Worm (Caenorhabditis elegans): ENCODE results near the gene F16B4.6.

Gene F16B4.6

DNA sequence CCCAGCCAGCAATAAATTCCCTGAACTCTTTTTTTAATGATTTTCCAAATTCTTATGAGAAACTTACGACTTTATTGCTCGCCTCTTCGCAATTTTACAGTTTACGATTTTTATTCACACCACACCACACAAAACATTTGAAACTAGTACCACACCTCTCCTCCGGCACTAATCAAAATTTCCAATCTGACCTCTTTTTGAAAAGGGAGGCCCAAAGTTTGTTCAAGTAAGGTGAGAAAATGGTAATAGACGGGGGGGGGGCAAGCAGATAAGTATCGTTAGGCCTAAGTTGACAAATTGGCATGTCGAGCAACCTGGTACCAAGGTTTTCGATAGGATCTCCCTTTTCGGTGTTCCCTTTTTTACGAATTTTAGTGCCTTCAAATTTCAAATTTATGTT is 7.2 kb upstream of the F16B4.6 start:
- no peak for TF ChIP-seq hlh-13 (GFP tag; optimal IDR thresholded peaks at IDR 0.05)
- no peak for TF ChIP-seq fkh-6 (tag; optimal IDR thresholded peaks at IDR 0.05)
- TF ChIP-seq tbx-7 (tag; optimal IDR thresholded peaks at IDR 0.05), result no peak
- TF ChIP-seq pros-1 (tag; optimal IDR thresholded peaks at IDR 0.05), result no peak
- TF ChIP-seq hlh-15 (tag; optimal IDR thresholded peaks at IDR 0.05), result no peak
- TF ChIP-seq Y22D7AL.16 (tag; optimal IDR thresholded peaks at IDR 0.05), result no peak
- no peak for TF ChIP-seq ref-2 (tag; optimal IDR thresholded peaks at IDR 0.05)
- TF ChIP-seq elt-4 (tag; optimal IDR thresholded peaks at IDR 0.05), result no peak
- no peak for TF ChIP-seq ttx-3 (tag; optimal IDR thresholded peaks at IDR 0.05)

DNA sequence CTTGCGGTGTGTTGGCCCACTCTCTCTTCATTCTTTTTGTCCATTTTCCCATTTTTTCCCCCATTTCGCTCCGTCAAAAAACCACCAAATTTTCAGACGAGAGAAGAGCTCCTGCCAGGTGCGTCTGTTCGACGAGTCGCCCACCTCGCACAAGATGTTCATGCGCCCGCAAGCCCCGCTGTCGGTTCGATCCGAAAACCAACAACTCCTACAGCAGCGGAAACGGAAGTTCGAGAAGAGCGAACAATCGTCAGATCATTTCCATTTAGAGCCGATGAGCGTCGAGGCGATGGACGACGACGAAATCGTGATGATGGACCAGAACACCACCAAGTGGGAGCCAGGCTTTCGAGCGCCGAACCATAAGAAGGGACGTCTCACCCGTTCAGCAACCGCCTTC is 3.8 kb upstream of the F16B4.6 start:
- no peak for TF ChIP-seq ceh-22 (tag; optimal IDR thresholded peaks at IDR 0.05)
- no peak for TF ChIP-seq ama-1 (optimal IDR thresholded peaks at IDR 0.05)
- TF ChIP-seq K02D7.2 (tag; optimal IDR thresholded peaks at IDR 0.05), result no peak
- no peak for TF ChIP-seq ceh-2 (tag; optimal IDR thresholded peaks at IDR 0.05)
- TF ChIP-seq pag-3 (tag; optimal IDR thresholded peaks at IDR 0.05; ENCODE audit: borderline replicate concordance), result no peak
- TF ChIP-seq fkh-10 (GFP tag; optimal IDR thresholded peaks at IDR 0.05), result no peak
- TF ChIP-seq fkh-6 (tag; optimal IDR thresholded peaks at IDR 0.05), result no peak
- TF ChIP-seq mec-3 (tag; optimal IDR thresholded peaks at IDR 0.05; ENCODE audit: borderline replicate concordance), result no peak
- no peak for TF ChIP-seq unc-42 (tag; optimal IDR thresholded peaks at IDR 0.05)
- no peak for TF ChIP-seq sox-4 (tag; optimal IDR thresholded peaks at IDR 0.05)
- no peak for TF ChIP-seq ceh-18 (tag; optimal IDR thresholded peaks at IDR 0.05)
- no peak for TF ChIP-seq elt-4 (tag; optimal IDR thresholded peaks at IDR 0.05)
- TF ChIP-seq C08G9.2 (tag; optimal IDR thresholded peaks at IDR 0.05), result no peak
- TF ChIP-seq sdc-2 (tag; optimal IDR thresholded peaks at IDR 0.05), result no peak

DNA sequence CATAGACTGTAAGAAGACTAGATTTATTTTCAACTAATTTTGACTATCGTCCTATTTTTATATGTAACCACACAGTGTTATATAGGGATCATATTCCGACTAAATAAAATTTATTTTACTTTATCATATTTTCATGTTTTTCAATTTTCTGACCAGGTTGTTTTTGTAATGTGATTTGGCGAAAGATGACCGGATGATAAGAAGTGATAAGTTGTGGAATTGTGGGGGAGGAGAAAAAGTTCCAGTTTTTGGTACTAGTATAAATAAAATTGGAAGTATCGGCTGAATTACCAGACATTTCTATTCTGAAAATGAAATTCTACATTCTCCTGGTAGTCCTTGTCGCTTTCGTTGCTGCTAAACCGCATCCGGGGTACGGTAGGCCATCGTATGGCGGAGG is 1.6 kb upstream of the F16B4.6 start, which contains the start of gene F16B4.7:
F16B4.7 (plus strand) TSS at position 301 of the 400 bp plus-strand sequence.
- TF ChIP-seq nfya-1 (tag; optimal IDR thresholded peaks at IDR 0.05), result no peak
- TF ChIP-seq npax-4 (tag; optimal IDR thresholded peaks at IDR 0.05), result no peak
- TF ChIP-seq mec-3 (tag; optimal IDR thresholded peaks at IDR 0.05; ENCODE audit: borderline replicate concordance), result no peak
- TF ChIP-seq tbx-2 (tag; optimal IDR thresholded peaks at IDR 0.05), result no peak
- no peak for TF ChIP-seq madf-2 (tag; optimal IDR thresholded peaks at IDR 0.05)
- no peak for TF ChIP-seq che-1 (tag; optimal IDR thresholded peaks at IDR 0.05)
- no peak for TF ChIP-seq ztf-16 (tag; optimal IDR thresholded peaks at IDR 0.05)
- TF ChIP-seq eyg-1 (tag; optimal IDR thresholded peaks at IDR 0.05), result no peak
- no peak for TF ChIP-seq hlh-30 (tag; optimal IDR thresholded peaks at IDR 0.05; ENCODE audit: insufficient read depth)
- TF ChIP-seq K09A11.1 (tag; optimal IDR thresholded peaks at IDR 0.05; ENCODE audit: insufficient read depth), result no peak
- no peak for TF ChIP-seq hlh-13 (GFP tag; optimal IDR thresholded peaks at IDR 0.05)

DNA sequence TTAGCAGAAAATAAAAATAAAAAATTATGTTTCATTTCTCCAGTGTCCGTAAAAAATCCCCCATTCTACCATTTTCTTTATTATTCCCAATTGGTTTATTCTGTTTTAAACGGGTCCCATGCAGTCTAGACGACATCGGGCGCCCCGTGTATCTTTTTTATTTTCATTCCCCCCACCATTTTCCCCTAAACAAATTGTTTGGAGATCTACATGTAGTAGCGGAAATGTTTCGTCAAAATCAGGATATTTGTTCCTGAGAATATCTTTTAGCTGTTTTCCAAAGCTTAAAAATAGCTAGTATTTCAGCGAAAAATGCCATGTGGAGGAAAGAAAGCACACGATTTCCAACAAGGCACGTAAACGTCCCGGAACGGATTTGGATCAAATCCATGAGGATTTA is 1.1 kb downstream of the F16B4.6 start, which contains the start of gene F16B4.5:
F16B4.5 (plus strand) TSS at position 301 of the 400 bp plus-strand sequence.
- no peak for TF ChIP-seq hlh-15 (tag; optimal IDR thresholded peaks at IDR 0.05)
- TF ChIP-seq ztf-16 (tag; optimal IDR thresholded peaks at IDR 0.05), result no peak
- TF ChIP-seq pag-3 (tag; optimal IDR thresholded peaks at IDR 0.05; ENCODE audit: borderline replicate concordance), result no peak
- no peak for TF ChIP-seq odd-2 (tag; optimal IDR thresholded peaks at IDR 0.05)
- TF ChIP-seq K09A11.1 (tag; optimal IDR thresholded peaks at IDR 0.05; ENCODE audit: insufficient read depth), result no peak
- TF ChIP-seq ceh-31 (tag; optimal IDR thresholded peaks at IDR 0.05), result no peak
- TF ChIP-seq ceh-14 (tag; optimal IDR thresholded peaks at IDR 0.05), result no peak
- TF ChIP-seq hlh-6 (tag; optimal IDR thresholded peaks at IDR 0.05), result no peak
- TF ChIP-seq hlh-13 (GFP tag; optimal IDR thresholded peaks at IDR 0.05), result no peak
- no peak for TF ChIP-seq pha-2 (tag; optimal IDR thresholded peaks at IDR 0.05)
- no peak for TF ChIP-seq ets-4 (tag; optimal IDR thresholded peaks at IDR 0.05)
- TF ChIP-seq pha-4 (tag; optimal IDR thresholded peaks at IDR 0.05), result no peak
- TF ChIP-seq F13H6.1 (tag; optimal IDR thresholded peaks at IDR 0.05), result no peak
- TF ChIP-seq syd-9 (tag; optimal IDR thresholded peaks at IDR 0.05), result no peak
- no peak for TF ChIP-seq lin-11 (tag; optimal IDR thresholded peaks at IDR 0.05)
- no peak for TF ChIP-seq npax-4 (tag; optimal IDR thresholded peaks at IDR 0.05)
- no peak for TF ChIP-seq che-1 (tag; optimal IDR thresholded peaks at IDR 0.05)
- no peak for TF ChIP-seq pros-1 (tag; optimal IDR thresholded peaks at IDR 0.05)

Data from whole organism, late embryonic.